Fruit fly (Drosophila melanogaster): ENCODE results near the gene CG45071.

Gene CG45071

dm6 chr3L:15142004-15142890 is 36.6 kb downstream of the CG45071 start, which contains the start of gene Pdi (continued):
- TF ChIP-seq tna (GFP tag; IDR thresholded peaks at IDR 0.05; ENCODE audit: partially characterized antibody) (no peak; the same call in 1 of the 2 replicates), CG12155 (GFP tag; optimal IDR thresholded peaks at IDR 0.05) (peak; percentile 17), vvl (GFP tag; IDR thresholded peaks at IDR 0.05) (peak; percentile 76), btn (GFP tag; optimal IDR thresholded peaks at IDR 0.05) (no peak), da (GFP tag; optimal IDR thresholded peaks at IDR 0.05) (no peak), ERR (GFP tag; optimal IDR thresholded peaks at IDR 0.05) (no peak), CG16779 (GFP tag; IDR thresholded peaks at IDR 0.05) (no peak), lbe (GFP tag; optimal IDR thresholded peaks at IDR 0.05) (peak; percentile 50), dpn (GFP tag; optimal IDR thresholded peaks at IDR 0.05) (peak in 1 of 2 experiments; percentile 51), zfh2 (GFP tag; optimal IDR thresholded peaks at IDR 0.05) (no peak), Fer1 (GFP tag; optimal IDR thresholded peaks at IDR 0.05) (peak; percentile 29), vfl (GFP tag; optimal IDR thresholded peaks at IDR 0.05) (no peak), Dip3 (GFP tag; optimal IDR thresholded peaks at IDR 0.05) (no peak), nau (GFP tag; optimal IDR thresholded peaks at IDR 0.05) (no peak), CG14050 (GFP tag; IDR thresholded peaks at IDR 0.05) (no peak), NfI (GFP tag; optimal IDR thresholded peaks at IDR 0.05) (peak; percentile 10), CG4820 (GFP tag; optimal IDR thresholded peaks at IDR 0.05) (no peak), CG10543 (GFP tag; optimal IDR thresholded peaks at IDR 0.05) (no peak), CG10366 (GFP tag; IDR thresholded peaks at IDR 0.05) (no peak; the same call in 1 of the 2 replicates), Scr (GFP tag; IDR thresholded peaks at IDR 0.05; ENCODE audit: partially characterized antibody) (peak; percentile 69), HLH4C (GFP tag; IDR thresholded peaks at IDR 0.05; ENCODE audit: partially characterized antibody) (peak; percentile 60; the same call in 2 of the 3 replicates), CG3847 (GFP tag; IDR thresholded peaks at IDR 0.05) (no peak), CG18476 (GFP tag; optimal IDR thresholded peaks at IDR 0.05) (no peak), CG10979 (tag; optimal IDR thresholded peaks at IDR 0.05) (no peak), CG33557 (GFP tag; optimal IDR thresholded peaks at IDR 0.05) (no peak), Sin3A (optimal IDR thresholded peaks at IDR 0.05) (peak; percentile 43), BtbVII (GFP tag; optimal IDR thresholded peaks at IDR 0.05) (no peak), CG12391 (tag; optimal IDR thresholded peaks at IDR 0.05) (peak; percentile 49), Jarid2 (GFP tag; optimal IDR thresholded peaks at IDR 0.05) (peak; percentile 73), H15 (GFP tag; IDR thresholded peaks at IDR 0.05) (no peak), CG17829 (tag; optimal IDR thresholded peaks at IDR 0.05) (peak; percentile 62), CG17361 (GFP tag; IDR thresholded peaks at IDR 0.05) (peak; percentile 39; the same call in 2 of the 3 replicates), Eip74EF (GFP tag; optimal IDR thresholded peaks at IDR 0.05) (peak in 1 of 2 experiments; percentile 16), CG17568 (GFP tag; optimal IDR thresholded peaks at IDR 0.05) (peak; percentile 26), Sry-δ (GFP tag; optimal IDR thresholded peaks at IDR 0.05) (peak; percentile 80), corto (GFP tag; optimal IDR thresholded peaks at IDR 0.05) (no peak), ind (GFP tag; optimal IDR thresholded peaks at IDR 0.05) (no peak), gro (GFP tag; optimal IDR thresholded peaks at IDR 0.05) (peak; percentile 50), disco-r (GFP tag; optimal IDR thresholded peaks at IDR 0.05) (no peak), H2.0 (GFP tag; IDR thresholded peaks at IDR 0.05) (no peak), kah (GFP tag; optimal IDR thresholded peaks at IDR 0.05) (no peak), trh (GFP tag; optimal IDR thresholded peaks at IDR 0.05) (peak; percentile 1), HLH3B (GFP tag; IDR thresholded peaks at IDR 0.05) (peak; percentile 33; the same call in 1 of the 2 replicates), CG10431 (GFP tag; optimal IDR thresholded peaks at IDR 0.05) (no peak), crol (GFP tag; IDR thresholded peaks at IDR 0.05) (0 out of 2 replicates have a peak, but pooled peaks have one; percentile 5), Dek (tag; optimal IDR thresholded peaks at IDR 0.05) (peak; percentile 42), CG4617 (GFP tag; optimal IDR thresholded peaks at IDR 0.05; ENCODE audit: borderline replicate concordance) (no peak), repo (GFP tag; optimal IDR thresholded peaks at IDR 0.05) (peak; percentile 2), her (GFP tag; optimal IDR thresholded peaks at IDR 0.05) (peak; percentile 5)

Measured in whole organism, embryonic.